Worm (Caenorhabditis elegans) whole organism, L4/young adult: ENCODE measurements around the gene T28A11.25.

Source experiments
- dao-5 ChIP-seq: sonication (generic microtip); optimal IDR thresholded peaks from 2 replicates; lab custom pipeline; 2016; ENCODE audit warnings: missing genotype, missing genetic modification characterization, moderate library complexity, missing compliant biosample characterization
- him-1 ChIP-seq: sonication (generic microtip); optimal IDR thresholded peaks from 2 replicates; lab custom pipeline; 2016; ENCODE audit warnings: missing genotype, missing genetic modification reagents, missing genetic modification characterization, missing compliant biosample characterization

DNA sequence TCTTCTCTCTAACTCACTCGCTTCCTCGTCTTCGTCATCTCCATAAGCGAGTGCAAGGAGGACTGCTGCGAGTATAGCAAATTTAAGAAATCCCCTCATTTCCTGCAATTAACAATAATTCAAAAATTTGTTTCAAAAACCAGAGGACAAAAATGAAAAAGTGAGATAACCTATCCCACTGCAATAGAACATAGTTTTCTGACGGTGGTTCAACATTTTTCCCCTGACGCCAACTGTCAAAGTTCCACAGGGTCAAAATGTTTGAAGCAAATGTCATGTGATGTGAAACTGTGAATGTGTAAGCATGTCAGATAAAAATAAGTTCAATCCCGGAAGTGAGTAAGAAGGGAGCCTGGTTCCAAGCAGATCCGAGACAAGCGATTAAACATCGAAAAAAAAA, 12.2 kb upstream of the T28A11.25 start, which contains the start of gene T28A11.19:
- TF ChIP-seq him-1 (tag; lab: Kevin White, UChicago) (no peak), dao-5 (no peak)
